Worm (Caenorhabditis elegans) whole organism, young adult: ENCODE measurements around the gene C08F8.3.

Source experiments
- F33H1.4 ChIP-seq: fragments of 200-800 bp; sonication (Bioruptor generic); IDR thresholded peaks from 2 replicates; pipeline ENCODE4 v1.3.6; 2022; ENCODE audit warnings: missing genetic modification reagents, missing genetic modification characterization, missing compliant biosample characterization
- F37B4.10 ChIP-seq: fragments of 200-800 bp; sonication (Bioruptor generic); IDR thresholded peaks from 2 replicates; pipeline ENCODE4 v1.3.6; 2022; ENCODE audit warnings: missing genetic modification characterization, missing compliant biosample characterization
- F57C9.4 ChIP-seq: sonication (generic microtip); optimal IDR thresholded peaks from 2 replicates; lab custom pipeline; 2017; ENCODE audit warnings: mild to moderate bottlenecking, missing genetic modification characterization, missing compliant biosample characterization
- K11D2.4 ChIP-seq: fragments of 200-800 bp; sonication (Bioruptor generic); IDR thresholded peaks from 2 replicates; pipeline ENCODE4 v1.3.6; 2022; ENCODE audit warnings: missing genetic modification reagents, missing genetic modification characterization, missing compliant biosample characterization
- K12H6.12 ChIP-seq: fragments of 200-800 bp; sonication (Bioruptor generic); optimal IDR thresholded peaks from 2 replicates; lab custom pipeline; 2018; ENCODE audit warnings: mild to moderate bottlenecking, missing genetic modification characterization, missing compliant biosample characterization
- Y53F4B.3 ChIP-seq: fragments of 200-800 bp; sonication (Bioruptor generic); IDR thresholded peaks from 2 replicates; pipeline ENCODE4 v1.3.6; 2022; ENCODE audit warnings: missing genetic modification reagents, missing genetic modification characterization, missing compliant biosample characterization
- Y56A3A.18 ChIP-seq: fragments of 200-800 bp; sonication (Bioruptor generic); IDR thresholded peaks from 2 replicates; pipeline ENCODE4 v1.3.6; 2022; ENCODE audit warnings: missing genetic modification reagents, missing genetic modification characterization, missing compliant biosample characterization
- Y67H2A.10 ChIP-seq: fragments of 200-800 bp; sonication (Bioruptor generic); conservative IDR thresholded peaks from 2 replicates; pipeline ENCODE4 v1.3.6; 2022; ENCODE audit warnings: missing genetic modification reagents, missing genetic modification characterization, missing compliant biosample characterization
- Y79H2A.3 ChIP-seq: fragments of 200-800 bp; sonication (Bioruptor generic); conservative IDR thresholded peaks from 2 replicates; pipeline ENCODE4 v1.3.6; 2022; ENCODE audit warnings: missing genetic modification reagents, missing genetic modification characterization, missing compliant biosample characterization
- Y95B8A.8 ChIP-seq: fragments of 200-800 bp; sonication (Bioruptor generic); IDR thresholded peaks from 2 replicates; pipeline ENCODE4 v1.3.6; 2022; ENCODE audit warnings: missing genetic modification reagents, missing genetic modification characterization, missing compliant biosample characterization
- ZK185.1 ChIP-seq: sonication (generic microtip); optimal IDR thresholded peaks from 2 replicates; lab custom pipeline; 2016; ENCODE audit warnings: mild to moderate bottlenecking, missing genetic modification characterization, missing compliant biosample characterization; ENCODE audit not compliant: poor library complexity, severe bottlenecking
- athp-1 ChIP-seq: sonication (generic microtip); optimal IDR thresholded peaks from 2 replicates; lab custom pipeline; 2017; ENCODE audit warnings: mild to moderate bottlenecking, missing genetic modification characterization, missing compliant biosample characterization
- attf-3 ChIP-seq: fragments of 200-800 bp; sonication (Bioruptor generic); conservative IDR thresholded peaks from 2 replicates; pipeline ENCODE4 v1.3.6; 2022; ENCODE audit warnings: missing genetic modification reagents, missing genetic modification characterization, missing compliant biosample characterization
- cebp-2 ChIP-seq: fragments of 200-800 bp; sonication (Bioruptor generic); IDR thresholded peaks from 2 replicates; pipeline ENCODE4 v1.3.6; 2022; ENCODE audit warnings: missing genetic modification characterization, missing compliant biosample characterization
- ceh-58 ChIP-seq: fragments of 200-800 bp; sonication (Bioruptor generic); IDR thresholded peaks from 2 replicates; pipeline ENCODE4 v1.3.6; 2022; ENCODE audit warnings: missing genetic modification characterization, missing compliant biosample characterization
- ceh-79 ChIP-seq: sonication (generic microtip); optimal IDR thresholded peaks from 2 replicates; lab custom pipeline; 2017; ENCODE audit warnings: mild to moderate bottlenecking, missing genetic modification characterization, missing compliant biosample characterization
- ceh-91 ChIP-seq: fragments of 200-800 bp; sonication (Bioruptor generic); IDR thresholded peaks from 2 replicates; pipeline ENCODE4 v1.3.6; 2022; ENCODE audit warnings: missing genetic modification reagents, missing genetic modification characterization, missing compliant biosample characterization
- dpl-1 ChIP-seq: fragments of 150-350 bp; optimal IDR thresholded peaks from 2 replicates; lab custom pipeline; 2014; ENCODE audit warnings: missing biosample characterization, missing genetic modification reagents, missing genetic modification characterization
- egrh-3 ChIP-seq: fragments of 200-800 bp; sonication (Bioruptor generic); IDR thresholded peaks from 2 replicates; pipeline ENCODE4 v1.3.6; 2022; ENCODE audit warnings: missing genetic modification reagents, missing genetic modification characterization, missing compliant biosample characterization
- gei-17 ChIP-seq: fragments of 200-800 bp; sonication (Bioruptor generic); optimal IDR thresholded peaks from 2 replicates; lab custom pipeline; 2018; ENCODE audit warnings: mild to moderate bottlenecking, missing genetic modification characterization, missing compliant biosample characterization
- hmg-1.2 ChIP-seq: fragments of 200-800 bp; sonication (Bioruptor generic); IDR thresholded peaks from 2 replicates; pipeline ENCODE4 v1.3.6; 2022; ENCODE audit warnings: missing genetic modification reagents, missing genetic modification characterization, missing compliant biosample characterization
- lag-1 ChIP-seq: fragments of 200-800 bp; sonication (Bioruptor generic); IDR thresholded peaks from 2 replicates; pipeline ENCODE4 v1.3.6; 2022; ENCODE audit warnings: missing genetic modification reagents, missing genetic modification characterization, missing compliant biosample characterization
- let-607 ChIP-seq, 2 experiments: fragments of 200-800 bp in 1 of 2; sonication (Bioruptor generic) in 1 of 2; sonication (generic microtip) in 1 of 2; optimal IDR thresholded peaks; 2 replicates each; lab custom pipeline; 2016 to 2018; ENCODE audit warnings: mild to moderate bottlenecking in 2 of 2, missing compliant biosample characterization in 2 of 2, missing genetic modification characterization in 2 of 2, moderate library complexity in 2 of 2, missing genotype in 1 of 2
- lin-54 ChIP-seq: fragments of 200-800 bp; sonication (Bioruptor generic); optimal IDR thresholded peaks from 2 replicates; lab custom pipeline; 2018; ENCODE audit warnings: mild to moderate bottlenecking, missing genetic modification characterization, missing compliant biosample characterization
- lir-1 ChIP-seq: fragments of 200-800 bp; sonication (Bioruptor generic); conservative IDR thresholded peaks from 2 replicates; pipeline ENCODE4 v1.3.6; 2022; ENCODE audit warnings: missing genetic modification reagents, missing genetic modification characterization, missing compliant biosample characterization
- lsl-1 ChIP-seq: fragments of 200-800 bp; sonication (Bioruptor generic); optimal IDR thresholded peaks from 2 replicates; lab custom pipeline; 2018; ENCODE audit warnings: mild to moderate bottlenecking, missing genetic modification characterization, moderate library complexity, missing compliant biosample characterization
- lsy-27 ChIP-seq: sonication (generic microtip); optimal IDR thresholded peaks from 2 replicates; lab custom pipeline; 2017; ENCODE audit warnings: missing genetic modification characterization, mild to moderate bottlenecking, missing compliant biosample characterization, antibody characterized with exemption, missing genotype, borderline replicate concordance; ENCODE audit not compliant: insufficient read depth
- madf-3 ChIP-seq: fragments of 200-800 bp; sonication (Bioruptor generic); IDR thresholded peaks from 2 replicates; pipeline ENCODE4 v1.3.6; 2022; ENCODE audit warnings: missing genetic modification reagents, missing genetic modification characterization, missing compliant biosample characterization
- madf-6 ChIP-seq: fragments of 200-800 bp; sonication (Bioruptor generic); IDR thresholded peaks from 2 replicates; pipeline ENCODE4 v1.3.6; 2022; ENCODE audit warnings: missing genetic modification reagents, missing genetic modification characterization, missing compliant biosample characterization
- mes-4 ChIP-seq: sonication (generic microtip); optimal IDR thresholded peaks from 2 replicates; lab custom pipeline; 2016; ENCODE audit warnings: missing genotype, missing genetic modification characterization, missing compliant biosample characterization
- nfyb-1 ChIP-seq: fragments of 200-800 bp; sonication (Bioruptor generic); IDR thresholded peaks from 2 replicates; pipeline ENCODE4 v1.3.6; 2022; ENCODE audit warnings: missing genetic modification reagents, missing genetic modification characterization, missing compliant biosample characterization
- nhr-80 ChIP-seq: sonication (generic microtip); optimal IDR thresholded peaks from 2 replicates; lab custom pipeline; 2016; ENCODE audit warnings: missing genetic modification characterization, missing compliant biosample characterization
- rcor-1 ChIP-seq: fragments of 200-800 bp; sonication (Bioruptor generic); IDR thresholded peaks from 2 replicates; pipeline ENCODE4 v1.3.6; 2022; ENCODE audit warnings: missing genetic modification reagents, missing genetic modification characterization, missing compliant biosample characterization
- rpc-1 ChIP-seq, 2 experiments: fragments of 150-350 bp in 1 of 2; sonication (generic microtip) in 1 of 2; optimal IDR thresholded peaks; 2 replicates each; lab custom pipeline; 2014 to 2018; ENCODE audit warnings: missing biosample characterization in 1 of 2, missing genetic modification characterization in 1 of 2, missing genetic modification reagents in 1 of 2, missing genotype in 1 of 2
- sea-2 ChIP-seq: fragments of 200-800 bp; sonication (Bioruptor generic); IDR thresholded peaks from 2 replicates; pipeline ENCODE4 v1.3.6; 2022; ENCODE audit warnings: missing genetic modification characterization, missing compliant biosample characterization
- snpc-1.3 ChIP-seq: sonication (generic microtip); optimal IDR thresholded peaks from 2 replicates; lab custom pipeline; 2017; ENCODE audit warnings: missing genetic modification characterization, mild to moderate bottlenecking, missing compliant biosample characterization, antibody characterized with exemption, moderate library complexity, missing genotype, missing genetic modification reagents; ENCODE audit not compliant: insufficient read depth
- sptf-2 ChIP-seq: fragments of 200-800 bp; sonication (Bioruptor generic); optimal IDR thresholded peaks from 2 replicates; lab custom pipeline; 2018; ENCODE audit warnings: mild to moderate bottlenecking, missing genetic modification characterization, missing compliant biosample characterization
- tbp1 ChIP-seq: fragments of 200-800 bp; sonication (Bioruptor generic); optimal IDR thresholded peaks from 2 replicates; lab custom pipeline; 2018; ENCODE audit warnings: mild to moderate bottlenecking, missing genetic modification characterization, missing compliant biosample characterization
- unc-130 ChIP-seq: sonication (generic microtip); optimal IDR thresholded peaks from 2 replicates; lab custom pipeline; 2016; ENCODE audit warnings: missing genetic modification reagents, missing genetic modification characterization, missing compliant biosample characterization
- zim-3 ChIP-seq: sonication (generic microtip); optimal IDR thresholded peaks from 2 replicates; lab custom pipeline; 2017; ENCODE audit warnings: mild to moderate bottlenecking, missing genetic modification characterization, moderate library complexity, missing compliant biosample characterization

The C08F8.3 gene

ce11 chrIV:11149454-11150163 lies 5.2 kb upstream of the C08F8.3 start, which contains the start of the genes F01G4.6 and pfd-1 (continued):
- TF ChIP-seq lsy-27 (no peak), Y79H2A.3 (GFP tag; lab: Robert Waterston, UW) (no peak), lsl-1 (GFP tag; lab: Kevin White, UChicago) (peak; percentile 80), Y95B8A.8 (0 out of 2 replicates have a peak, but pooled peaks have one; percentile 49), mes-4 (no peak), ceh-79 (tag; lab: Kevin White, UChicago) (no peak), unc-130 (GFP tag; lab: Kevin White, UChicago) (no peak), hmg-1.2 (peak; percentile 65; the same call in 1 of the 2 replicates), Y67H2A.10 (GFP tag; lab: Robert Waterston, UW) (peak; percentile 41; the same call in 1 of the 2 replicates), Y53F4B.3 (GFP tag; lab: Robert Waterston, UW) (no peak), attf-3 (GFP tag; lab: Robert Waterston, UW) (peak; percentile 43; the same call in 1 of the 2 replicates), lin-54 (GFP tag; lab: Kevin White, UChicago) (peak; percentile 84), madf-3 (peak; percentile 74; the same call in 1 of the 2 replicates), ZK185.1 (tag; lab: Kevin White, UChicago) (peak; percentile 85), tbp1 (GFP tag; lab: Kevin White, UChicago) (peak; percentile 69), let-607 (tag; optimal IDR thresholded peaks at IDR 0.05; lab: Kevin White, UChicago) (peak in 1 of 2 experiments; percentile 79), F33H1.4 (GFP tag; lab: Robert Waterston, UW) (peak; percentile 94), sptf-2 (GFP tag; lab: Kevin White, UChicago) (no peak), nfyb-1 (GFP tag; lab: Robert Waterston, UW) (peak; percentile 95), F37B4.10 (GFP tag; lab: Robert Waterston, UW) (no peak), Y56A3A.18 (GFP tag; lab: Robert Waterston, UW) (peak; percentile 51; the same call in 1 of the 2 replicates), dpl-1 (peak; percentile 43), ceh-58 (GFP tag; lab: Robert Waterston, UW) (no peak), gei-17 (peak; percentile 53), lir-1 (GFP tag; lab: Robert Waterston, UW) (peak; percentile 54), F57C9.4 (tag; lab: Kevin White, UChicago) (no peak), egrh-3 (GFP tag; lab: Robert Waterston, UW) (no peak), K11D2.4 (peak; percentile 88), nhr-80 (tag; lab: Kevin White, UChicago) (peak; percentile 30), K12H6.12 (tag; lab: Kevin White, UChicago) (peak; percentile 68), zim-3 (tag; lab: Kevin White, UChicago) (no peak), lag-1 (GFP tag; lab: Robert Waterston, UW) (no peak), snpc-1.3 (peak; percentile 22), athp-1 (tag; lab: Kevin White, UChicago) (no peak), cebp-2 (GFP tag; lab: Robert Waterston, UW) (no peak), madf-6 (peak; percentile 85), rpc-1 (optimal IDR thresholded peaks at IDR 0.05; lab: Kevin White, UChicago) (no peak), rpc-1 (tag; optimal IDR thresholded peaks at IDR 0.05; lab: Kevin White, UChicago) (no peak), ceh-91 (GFP tag; lab: Robert Waterston, UW) (0 out of 2 replicates have a peak, but pooled peaks have one; percentile 27), rcor-1 (peak; percentile 78; the same call in 1 of the 2 replicates), sea-2 (GFP tag; lab: Robert Waterston, UW) (no peak)
